Worm (Caenorhabditis elegans) whole organism, young adult: Measurements from ENCODE around the gene F02H6.6.
A peak's percentile ranks its signal among the peaks of the same experiment; 100 is the strongest.

Source experiments
- B0019.2 ChIP-seq: fragments of 200-800 bp; sonication (Bioruptor generic); conservative IDR thresholded peaks from 2 replicates; pipeline ENCODE4 v1.3.6; 2022; ENCODE audit warnings: missing genetic modification reagents, missing genetic modification characterization, missing compliant biosample characterization
- C06A6.2 ChIP-seq: fragments of 200-800 bp; sonication (Bioruptor generic); conservative IDR thresholded peaks from 2 replicates; pipeline ENCODE4 v1.3.6; 2022; ENCODE audit warnings: missing genetic modification characterization, missing compliant biosample characterization
- F33H1.4 ChIP-seq: fragments of 200-800 bp; sonication (Bioruptor generic); IDR thresholded peaks from 2 replicates; pipeline ENCODE4 v1.3.6; 2022; ENCODE audit warnings: missing genetic modification reagents, missing genetic modification characterization, missing compliant biosample characterization
- F37B4.10 ChIP-seq: fragments of 200-800 bp; sonication (Bioruptor generic); IDR thresholded peaks from 2 replicates; pipeline ENCODE4 v1.3.6; 2022; ENCODE audit warnings: missing genetic modification characterization, missing compliant biosample characterization
- T07F8.4 ChIP-seq: sonication (generic microtip); optimal IDR thresholded peaks from 2 replicates; lab custom pipeline; 2016; ENCODE audit warnings: mild to moderate bottlenecking, missing genetic modification characterization, moderate library complexity, missing compliant biosample characterization
- Y79H2A.3 ChIP-seq: fragments of 200-800 bp; sonication (Bioruptor generic); conservative IDR thresholded peaks from 2 replicates; pipeline ENCODE4 v1.3.6; 2022; ENCODE audit warnings: missing genetic modification reagents, missing genetic modification characterization, missing compliant biosample characterization
- aptf-2 ChIP-seq: fragments of 200-800 bp; sonication (Bioruptor generic); conservative IDR thresholded peaks from 2 replicates; pipeline ENCODE4 v1.3.6; 2022; ENCODE audit warnings: missing genetic modification reagents, missing genetic modification characterization, missing compliant biosample characterization
- atf-7 ChIP-seq: sonication (generic microtip); optimal IDR thresholded peaks from 2 replicates; lab custom pipeline; 2017; ENCODE audit warnings: mild to moderate bottlenecking, missing genetic modification characterization, missing compliant biosample characterization
- attf-5 ChIP-seq: fragments of 200-800 bp; sonication (Bioruptor generic); optimal IDR thresholded peaks from 2 replicates; lab custom pipeline; 2018; ENCODE audit warnings: mild to moderate bottlenecking, missing genetic modification characterization, missing compliant biosample characterization
- attf-6 ChIP-seq: fragments of 200-800 bp; sonication (Bioruptor generic); IDR thresholded peaks from 2 replicates; pipeline ENCODE4 v1.3.6; 2022; ENCODE audit warnings: missing genetic modification reagents, missing genetic modification characterization, missing compliant biosample characterization
- ccch-3 ChIP-seq: fragments of 200-800 bp; sonication (Bioruptor generic); optimal IDR thresholded peaks from 2 replicates; lab custom pipeline; 2018; ENCODE audit warnings: mild to moderate bottlenecking, missing genetic modification characterization, missing compliant biosample characterization
- ceh-40 ChIP-seq: fragments of 200-800 bp; sonication (Bioruptor generic); IDR thresholded peaks from 2 replicates; pipeline ENCODE4 v1.3.6; 2022; ENCODE audit warnings: missing genetic modification characterization, missing compliant biosample characterization
- ceh-58 ChIP-seq: fragments of 200-800 bp; sonication (Bioruptor generic); IDR thresholded peaks from 2 replicates; pipeline ENCODE4 v1.3.6; 2022; ENCODE audit warnings: missing genetic modification characterization, missing compliant biosample characterization
- dpff-1 ChIP-seq: sonication (generic microtip); optimal IDR thresholded peaks from 2 replicates; lab custom pipeline; 2017; ENCODE audit warnings: mild to moderate bottlenecking, missing genetic modification characterization, missing compliant biosample characterization
- efl-1 ChIP-seq: fragments of 150-350 bp; optimal IDR thresholded peaks from 2 replicates; lab custom pipeline; 2014; ENCODE audit warnings: missing biosample characterization, missing genetic modification reagents, missing genetic modification characterization
- egrh-3 ChIP-seq: fragments of 200-800 bp; sonication (Bioruptor generic); IDR thresholded peaks from 2 replicates; pipeline ENCODE4 v1.3.6; 2022; ENCODE audit warnings: missing genetic modification reagents, missing genetic modification characterization, missing compliant biosample characterization
- ekl-4 ChIP-seq: fragments of 200-800 bp; sonication (Bioruptor generic); IDR thresholded peaks from 2 replicates; pipeline ENCODE4 v1.3.6; 2022; ENCODE audit warnings: missing genetic modification reagents, missing genetic modification characterization, missing compliant biosample characterization
- ets-4 ChIP-seq: fragments of 200-800 bp; sonication (Bioruptor generic); optimal IDR thresholded peaks from 2 replicates; lab custom pipeline; 2018; ENCODE audit warnings: mild to moderate bottlenecking, missing genetic modification characterization, missing compliant biosample characterization
- hlh-26 ChIP-seq: fragments of 200-800 bp; sonication (Bioruptor generic); conservative IDR thresholded peaks from 2 replicates; pipeline ENCODE4 v1.3.6; 2022; ENCODE audit warnings: missing genetic modification reagents, missing genetic modification characterization, missing compliant biosample characterization
- hmg-1.2 ChIP-seq: fragments of 200-800 bp; sonication (Bioruptor generic); IDR thresholded peaks from 2 replicates; pipeline ENCODE4 v1.3.6; 2022; ENCODE audit warnings: missing genetic modification reagents, missing genetic modification characterization, missing compliant biosample characterization
- hmg-20 ChIP-seq: fragments of 200-800 bp; sonication (Bioruptor generic); IDR thresholded peaks from 2 replicates; pipeline ENCODE4 v1.3.6; 2022; ENCODE audit warnings: missing genetic modification reagents, missing genetic modification characterization, missing compliant biosample characterization
- hrde-1 ChIP-seq: sonication (generic microtip); optimal IDR thresholded peaks from 2 replicates; lab custom pipeline; 2016; ENCODE audit warnings: missing genetic modification characterization, mild to moderate bottlenecking, missing compliant biosample characterization, moderate library complexity, missing genotype, missing genetic modification reagents, borderline replicate concordance
- let-526 ChIP-seq: fragments of 200-800 bp; sonication (Bioruptor generic); IDR thresholded peaks from 2 replicates; pipeline ENCODE4 v1.3.6; 2022; ENCODE audit warnings: missing genetic modification reagents, missing genetic modification characterization, missing compliant biosample characterization
- lin-26 ChIP-seq: fragments of 200-800 bp; sonication (Bioruptor generic); IDR thresholded peaks from 2 replicates; pipeline ENCODE4 v1.3.6; 2022; ENCODE audit warnings: missing genetic modification reagents, missing genetic modification characterization, missing compliant biosample characterization
- lin-54 ChIP-seq: fragments of 200-800 bp; sonication (Bioruptor generic); optimal IDR thresholded peaks from 2 replicates; lab custom pipeline; 2018; ENCODE audit warnings: mild to moderate bottlenecking, missing genetic modification characterization, missing compliant biosample characterization
- lir-1 ChIP-seq: fragments of 200-800 bp; sonication (Bioruptor generic); conservative IDR thresholded peaks from 2 replicates; pipeline ENCODE4 v1.3.6; 2022; ENCODE audit warnings: missing genetic modification reagents, missing genetic modification characterization, missing compliant biosample characterization
- lsl-1 ChIP-seq: fragments of 200-800 bp; sonication (Bioruptor generic); optimal IDR thresholded peaks from 2 replicates; lab custom pipeline; 2018; ENCODE audit warnings: mild to moderate bottlenecking, missing genetic modification characterization, moderate library complexity, missing compliant biosample characterization
- madf-6 ChIP-seq: fragments of 200-800 bp; sonication (Bioruptor generic); IDR thresholded peaks from 2 replicates; pipeline ENCODE4 v1.3.6; 2022; ENCODE audit warnings: missing genetic modification reagents, missing genetic modification characterization, missing compliant biosample characterization
- mel-28 ChIP-seq: sonication (generic microtip); optimal IDR thresholded peaks from 2 replicates; lab custom pipeline; 2016; ENCODE audit warnings: borderline replicate concordance, mild to moderate bottlenecking, missing genetic modification characterization, missing compliant biosample characterization
- mxl-1 ChIP-seq: sonication (generic microtip); optimal IDR thresholded peaks from 2 replicates; lab custom pipeline; 2016; ENCODE audit warnings: missing genetic modification characterization, missing compliant biosample characterization
- nfya-1 ChIP-seq: sonication (generic microtip); optimal IDR thresholded peaks from 2 replicates; lab custom pipeline; 2017; ENCODE audit warnings: antibody characterized with exemption, missing compliant biosample characterization, missing genetic modification characterization, borderline replicate concordance; ENCODE audit not compliant: insufficient read depth
- nfya-2 ChIP-seq: fragments of 200-800 bp; sonication (Bioruptor generic); IDR thresholded peaks from 2 replicates; pipeline ENCODE4 v1.3.6; 2022; ENCODE audit warnings: missing genetic modification reagents, missing genetic modification characterization, missing compliant biosample characterization
- nhr-179 ChIP-seq: sonication (generic microtip); optimal IDR thresholded peaks from 2 replicates; lab custom pipeline; 2016; ENCODE audit warnings: mild to moderate bottlenecking, missing genetic modification characterization, missing compliant biosample characterization
- nhr-27 ChIP-seq: fragments of 200-800 bp; sonication (Bioruptor generic); optimal IDR thresholded peaks from 2 replicates; lab custom pipeline; 2018; ENCODE audit warnings: mild to moderate bottlenecking, missing genetic modification characterization, moderate library complexity, missing compliant biosample characterization
- nhr-80 ChIP-seq: sonication (generic microtip); optimal IDR thresholded peaks from 2 replicates; lab custom pipeline; 2016; ENCODE audit warnings: missing genetic modification characterization, missing compliant biosample characterization
- pbrm-1 ChIP-seq: fragments of 200-800 bp; sonication (Bioruptor generic); IDR thresholded peaks from 2 replicates; pipeline ENCODE4 v1.3.6; 2022; ENCODE audit warnings: missing genetic modification reagents, missing genetic modification characterization, missing compliant biosample characterization
- sdz-38 ChIP-seq: sonication (generic microtip); optimal IDR thresholded peaks from 2 replicates; lab custom pipeline; 2016; ENCODE audit warnings: missing genotype, missing genetic modification characterization, missing compliant biosample characterization
- snpc-1.1 ChIP-seq: sonication (generic microtip); optimal IDR thresholded peaks from 2 replicates; lab custom pipeline; 2017; ENCODE audit warnings: missing genetic modification characterization, mild to moderate bottlenecking, missing compliant biosample characterization, antibody characterized with exemption, moderate library complexity, missing genotype, missing genetic modification reagents; ENCODE audit not compliant: insufficient read depth
- snpc-1.3 ChIP-seq: sonication (generic microtip); optimal IDR thresholded peaks from 2 replicates; lab custom pipeline; 2017; ENCODE audit warnings: missing genetic modification characterization, mild to moderate bottlenecking, missing compliant biosample characterization, antibody characterized with exemption, moderate library complexity, missing genotype, missing genetic modification reagents; ENCODE audit not compliant: insufficient read depth
- snpc-3.4 ChIP-seq: sonication (generic microtip); optimal IDR thresholded peaks from 2 replicates; lab custom pipeline; 2017; ENCODE audit warnings: missing genetic modification characterization, mild to moderate bottlenecking, missing compliant biosample characterization, antibody characterized with exemption, moderate library complexity, missing genotype, missing genetic modification reagents
- unc-130 ChIP-seq: sonication (generic microtip); optimal IDR thresholded peaks from 2 replicates; lab custom pipeline; 2016; ENCODE audit warnings: missing genetic modification reagents, missing genetic modification characterization, missing compliant biosample characterization
- ztf-25 ChIP-seq: fragments of 200-800 bp; sonication (Bioruptor generic); IDR thresholded peaks from 2 replicates; pipeline ENCODE4 v1.3.6; 2022; ENCODE audit warnings: missing genetic modification reagents, missing genetic modification characterization, missing compliant biosample characterization
- ztf-3 ChIP-seq: fragments of 200-800 bp; sonication (Bioruptor generic); optimal IDR thresholded peaks from 2 replicates; lab custom pipeline; 2018; ENCODE audit warnings: mild to moderate bottlenecking, missing genetic modification characterization, missing compliant biosample characterization
- ztf-6 ChIP-seq: fragments of 200-800 bp; sonication (Bioruptor generic); IDR thresholded peaks from 2 replicates; pipeline ENCODE4 v1.3.6; 2022; ENCODE audit warnings: missing genetic modification reagents, missing genetic modification characterization, missing compliant biosample characterization

F02H6.6 gene

ce11 chrIV:14228069-14228468, 2.6 kb downstream of the F02H6.6 start, which contains the start of gene F02H6.7:
Gene F02H6.7 (minus strand): TSS chrIV:14228169.
- TF ChIP-seq hrde-1 (tag; lab: Kevin White, UChicago) = no peak
- TF ChIP-seq F37B4.10 (GFP tag; lab: Robert Waterston, UW) = no peak
- no peak for TF ChIP-seq unc-130 (GFP tag; lab: Kevin White, UChicago)
- no peak for TF ChIP-seq lir-1 (GFP tag; lab: Robert Waterston, UW)
- TF ChIP-seq pbrm-1 (GFP tag; lab: Robert Waterston, UW) = no peak
- TF ChIP-seq efl-1 (GFP tag; lab: Kevin White, UChicago) = no peak
- TF ChIP-seq let-526 (GFP tag; lab: Robert Waterston, UW) = no peak
- TF ChIP-seq ekl-4 (GFP tag; lab: Robert Waterston, UW) = no peak
- TF ChIP-seq Y79H2A.3 = no peak
- no peak for TF ChIP-seq nhr-27
- no peak for TF ChIP-seq ceh-40 (GFP tag; lab: Robert Waterston, UW)

DNA sequence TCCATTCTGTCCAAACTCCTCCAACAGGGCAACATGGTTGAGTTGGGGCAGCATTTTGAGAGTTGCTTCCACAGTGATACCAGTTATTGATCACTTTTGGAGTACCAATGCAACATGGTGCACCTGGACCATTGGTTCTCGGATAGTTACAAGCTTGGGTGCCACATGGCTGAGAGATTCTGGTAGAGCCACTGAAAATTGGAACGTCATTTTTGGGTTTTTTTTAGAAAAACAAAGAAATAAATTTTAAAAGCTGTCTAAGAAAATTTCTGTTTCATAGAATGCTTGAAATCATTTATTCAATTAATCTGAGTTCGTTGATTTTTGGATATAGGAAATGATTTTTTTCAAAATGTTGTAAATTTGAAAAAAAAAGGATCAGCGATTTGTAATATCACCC, 3.6 kb downstream of the F02H6.6 start:
- TF ChIP-seq atf-7 (tag; lab: Kevin White, UChicago) = no peak
- no peak for TF ChIP-seq F37B4.10 (GFP tag; lab: Robert Waterston, UW)
- 0 out of 2 replicates have a peak, but pooled peaks have one; percentile 21 for TF ChIP-seq attf-6 (GFP tag; lab: Robert Waterston, UW)

ce11 chrIV:14224912-14225311, 5.8 kb downstream of the F02H6.6 start:
- TF ChIP-seq B0019.2 (GFP tag; lab: Robert Waterston, UW) (0 out of 2 replicates have a peak, but pooled peaks have one; percentile 40), ztf-6 (GFP tag; lab: Robert Waterston, UW) (no peak), sdz-38 (no peak), pbrm-1 (GFP tag; lab: Robert Waterston, UW) (peak; percentile 81), snpc-3.4 (tag; lab: Kevin White, UChicago) (peak; percentile 62), ccch-3 (no peak), mxl-1 (peak; percentile 91), lsl-1 (GFP tag; lab: Kevin White, UChicago) (peak; percentile 49), snpc-1.3 (tag; lab: Kevin White, UChicago) (peak; percentile 88), nfya-2 (no peak), F37B4.10 (GFP tag; lab: Robert Waterston, UW) (no peak), mel-28 (tag; lab: Kevin White, UChicago) (no peak), egrh-3 (GFP tag; lab: Robert Waterston, UW) (0 out of 2 replicates have a peak, but pooled peaks have one; percentile 37), lin-26 (GFP tag; lab: Robert Waterston, UW) (peak; percentile 97), ceh-58 (GFP tag; lab: Robert Waterston, UW) (0 out of 2 replicates have a peak, but pooled peaks have one; percentile 66), lir-1 (GFP tag; lab: Robert Waterston, UW) (no peak), attf-5 (peak; percentile 69), lin-54 (GFP tag; lab: Kevin White, UChicago) (peak; percentile 67), hmg-20 (GFP tag; lab: Robert Waterston, UW) (peak; percentile 56; the same call in 1 of the 2 replicates), ztf-3 (GFP tag; lab: Kevin White, UChicago) (no peak), C06A6.2 (GFP tag; lab: Robert Waterston, UW) (0 out of 2 replicates have a peak, but pooled peaks have one; percentile 28), snpc-1.1 (tag; lab: Kevin White, UChicago) (peak; percentile 69), nhr-179 (no peak), hlh-26 (no peak), F33H1.4 (GFP tag; lab: Robert Waterston, UW) (peak; percentile 58), T07F8.4 (tag; lab: Kevin White, UChicago) (peak; percentile 74), nhr-80 (tag; lab: Kevin White, UChicago) (peak; percentile 4), dpff-1 (tag; lab: Kevin White, UChicago) (no peak), nhr-27 (no peak), madf-6 (GFP tag; lab: Robert Waterston, UW) (peak; percentile 69; the same call in 1 of the 2 replicates), nfya-1 (no peak), aptf-2 (GFP tag; lab: Robert Waterston, UW) (no peak), ets-4 (GFP tag; lab: Kevin White, UChicago) (no peak), ztf-25 (GFP tag; lab: Robert Waterston, UW) (peak; percentile 96), hmg-1.2 (peak; percentile 71)
